Fruit fly (Drosophila melanogaster) whole organism, embryonic: ENCODE results near the gene CG5290.
A peak's percentile ranks its signal among the peaks of the same experiment; 100 is the strongest.

Source experiments
- ATbp ChIP-seq: fragments of 200-800 bp; sonication (Bioruptor generic); optimal IDR thresholded peaks from 2 replicates; lab custom pipeline; 2017; ENCODE audit warnings: missing biosample characterization, mild to moderate bottlenecking, missing genetic modification characterization, missing genetic modification reagents
- Adf1 ChIP-seq: fragments of 200-800 bp; sonication (Bioruptor generic); IDR thresholded peaks from 2 replicates; pipeline ENCODE4 v1.3.6; 2022; ENCODE audit warnings: missing biosample characterization, missing genetic modification characterization
- Bgb ChIP-seq: fragments of 200-800 bp; sonication (Bioruptor generic); IDR thresholded peaks from 2 replicates; pipeline ENCODE4 v1.3.6; 2022; ENCODE audit warnings: missing biosample characterization, missing genetic modification characterization; ENCODE audit not compliant: partially characterized antibody
- Blimp-1 ChIP-seq: fragments of 200-800 bp; sonication (Bioruptor generic); optimal IDR thresholded peaks from 3 replicates; lab custom pipeline; 2018; ENCODE audit warnings: missing biosample characterization, missing genetic modification characterization, mild to moderate bottlenecking, moderate library complexity, missing genetic modification reagents
- C15 ChIP-seq: fragments of 200-800 bp; sonication (Bioruptor generic); IDR thresholded peaks from 3 replicates; pipeline ENCODE4 v1.3.6; 2022; ENCODE audit warnings: missing biosample characterization, missing genetic modification characterization
- CG10147 ChIP-seq: fragments of 200-800 bp; sonication (Bioruptor generic); optimal IDR thresholded peaks from 2 replicates; lab custom pipeline; 2019; ENCODE audit warnings: missing biosample characterization, mild to moderate bottlenecking, missing genetic modification characterization, moderate library complexity
- CG10209 ChIP-seq: fragments of 200-800 bp; sonication (Bioruptor generic); optimal IDR thresholded peaks from 3 replicates; lab custom pipeline; 2017; ENCODE audit warnings: missing biosample characterization, mild to moderate bottlenecking, missing genetic modification characterization, missing genetic modification reagents
- CG10267 ChIP-seq: fragments of 200-800 bp; sonication (Bioruptor generic); optimal IDR thresholded peaks from 2 replicates; lab custom pipeline; 2018; ENCODE audit warnings: missing biosample characterization, mild to moderate bottlenecking, missing genetic modification characterization, moderate library complexity
- CG10366 ChIP-seq: fragments of 200-800 bp; sonication (Bioruptor generic); IDR thresholded peaks from 2 replicates; pipeline ENCODE4 v1.3.6; 2022; ENCODE audit warnings: missing biosample characterization, missing genetic modification characterization
- CG10462 ChIP-seq: fragments of 200-800 bp; sonication (Bioruptor generic); optimal IDR thresholded peaks from 2 replicates; lab custom pipeline; 2016; ENCODE audit warnings: missing biosample characterization, missing genetic modification characterization
- CG11398 ChIP-seq: fragments of 200-800 bp; sonication (Bioruptor generic); optimal IDR thresholded peaks from 2 replicates; lab custom pipeline; 2016; ENCODE audit warnings: missing biosample characterization, missing genetic modification characterization
- CG12219 ChIP-seq: fragments of 200-800 bp; sonication (Bioruptor generic); optimal IDR thresholded peaks from 3 replicates; lab custom pipeline; 2018; ENCODE audit warnings: missing biosample characterization, mild to moderate bottlenecking, missing genetic modification characterization
- CG13287 ChIP-seq: fragments of 200-800 bp; sonication (Bioruptor generic); IDR thresholded peaks from 2 replicates; pipeline ENCODE4 v1.3.6; 2022; ENCODE audit warnings: missing biosample characterization, missing genetic modification characterization; ENCODE audit not compliant: partially characterized antibody
- CG13424 ChIP-seq: fragments of 200-800 bp; sonication (Bioruptor generic); optimal IDR thresholded peaks from 2 replicates; lab custom pipeline; 2019; ENCODE audit warnings: missing biosample characterization, mild to moderate bottlenecking, missing genetic modification characterization, moderate library complexity
- CG18619 ChIP-seq: fragments of 200-800 bp; sonication (Bioruptor generic); optimal IDR thresholded peaks from 3 replicates; lab custom pipeline; 2017; ENCODE audit warnings: missing biosample characterization, mild to moderate bottlenecking, missing genetic modification characterization
- CG2120 ChIP-seq: fragments of 200-800 bp; sonication (Bioruptor generic); optimal IDR thresholded peaks from 3 replicates; lab custom pipeline; 2016; ENCODE audit warnings: missing biosample characterization, missing genetic modification characterization
- CG2875 ChIP-seq: fragments of 200-800 bp; sonication (Bioruptor generic); optimal IDR thresholded peaks from 2 replicates; lab custom pipeline; 2017; ENCODE audit warnings: missing biosample characterization, mild to moderate bottlenecking, missing genetic modification characterization, missing genetic modification reagents
- CG32767 ChIP-seq: fragments of 200-800 bp; sonication (Bioruptor generic); IDR thresholded peaks from 2 replicates; pipeline ENCODE4 v1.3.6; 2022; ENCODE audit warnings: missing biosample characterization, missing genetic modification characterization
- CG4404 ChIP-seq: fragments of 200-800 bp; sonication (Bioruptor generic); IDR thresholded peaks from 2 replicates; pipeline ENCODE4 v1.3.6; 2022; ENCODE audit warnings: missing biosample characterization, missing genetic modification characterization
- CG6272 ChIP-seq: fragments of 200-800 bp; sonication (Bioruptor generic); IDR thresholded peaks from 2 replicates; pipeline ENCODE4 v1.3.6; 2022; ENCODE audit warnings: missing biosample characterization, missing genetic modification characterization
- CG6854 ChIP-seq: fragments of 200-800 bp; sonication (Bioruptor generic); optimal IDR thresholded peaks from 3 replicates; lab custom pipeline; 2017; ENCODE audit warnings: missing biosample characterization, mild to moderate bottlenecking, missing genetic modification characterization
- CG8359 ChIP-seq: fragments of 200-800 bp; sonication (Bioruptor generic); optimal IDR thresholded peaks from 2 replicates; lab custom pipeline; 2017; ENCODE audit warnings: missing biosample characterization, mild to moderate bottlenecking, missing genetic modification characterization, borderline replicate concordance
- CG8388 ChIP-seq: fragments of 200-800 bp; sonication (Bioruptor generic); optimal IDR thresholded peaks from 2 replicates; lab custom pipeline; 2019; ENCODE audit warnings: missing biosample characterization, mild to moderate bottlenecking, missing genetic modification characterization, moderate library complexity
- CG8478 ChIP-seq: fragments of >200 bp; optimal IDR thresholded peaks from 2 replicates; lab custom pipeline; 2018
- CG8924 ChIP-seq: fragments of 200-800 bp; optimal IDR thresholded peaks from 3 replicates; lab custom pipeline; 2019; ENCODE audit warnings: missing biosample characterization, mild to moderate bottlenecking, missing genetic modification characterization, moderate library complexity
- CTCF ChIP-seq: fragments of 200-800 bp; sonication (Bioruptor generic); optimal IDR thresholded peaks from 2 replicates; lab custom pipeline; 2017; ENCODE audit warnings: missing biosample characterization, mild to moderate bottlenecking, missing genetic modification characterization, moderate library complexity
- Deaf1 ChIP-seq: fragments of 200-800 bp; optimal IDR thresholded peaks from 3 replicates; lab custom pipeline; 2019; ENCODE audit warnings: missing biosample characterization, mild to moderate bottlenecking, missing genetic modification characterization, moderate library complexity
- Mad ChIP-seq: fragments of 200-800 bp; sonication (Bioruptor generic); optimal IDR thresholded peaks from 2 replicates; lab custom pipeline; 2016; ENCODE audit warnings: missing biosample characterization, missing genetic modification characterization
- Meics ChIP-seq: fragments of 200-800 bp; sonication (Bioruptor generic); optimal IDR thresholded peaks from 2 replicates; lab custom pipeline; 2017; ENCODE audit warnings: missing biosample characterization, mild to moderate bottlenecking, missing genetic modification characterization
- Mes4 ChIP-seq: fragments of 200-800 bp; sonication (Bioruptor generic); optimal IDR thresholded peaks from 2 replicates; lab custom pipeline; 2016; ENCODE audit warnings: missing biosample characterization, missing genetic modification characterization
- Nf-YA ChIP-seq: fragments of 200-800 bp; sonication (Bioruptor generic); IDR thresholded peaks from 2 replicates; pipeline ENCODE4 v1.3.6; 2022; ENCODE audit warnings: missing biosample characterization, missing genetic modification characterization
- Oli ChIP-seq: fragments of 200-800 bp; sonication (Bioruptor generic); optimal IDR thresholded peaks from 2 replicates; lab custom pipeline; 2018; ENCODE audit warnings: missing biosample characterization, mild to moderate bottlenecking, missing genetic modification characterization, moderate library complexity
- Pdp1 ChIP-seq, 2 experiments: fragments of 200-800 bp; sonication (Bioruptor generic); optimal IDR thresholded peaks; 3 replicates each; lab custom pipeline; 2016; ENCODE audit warnings: missing biosample characterization in 2 of 2, missing genetic modification characterization in 2 of 2, mild to moderate bottlenecking in 1 of 2, moderate library complexity in 1 of 2
- Poxn ChIP-seq: fragments of 200-800 bp; sonication (Bioruptor generic); IDR thresholded peaks from 2 replicates; pipeline ENCODE4 v1.3.6; 2022; ENCODE audit warnings: missing biosample characterization, missing genetic modification characterization
- Ravus ChIP-seq: fragments of 200-800 bp; sonication (Bioruptor generic); IDR thresholded peaks from 2 replicates; pipeline ENCODE4 v1.3.6; 2022; ENCODE audit warnings: missing biosample characterization, missing genetic modification characterization
- Sry-δ ChIP-seq: fragments of 200-800 bp; sonication (Bioruptor generic); optimal IDR thresholded peaks from 2 replicates; lab custom pipeline; 2016; ENCODE audit warnings: missing biosample characterization, missing genetic modification characterization
- Xbp1 ChIP-seq: fragments of 200-800 bp; sonication (Bioruptor generic); optimal IDR thresholded peaks from 3 replicates; lab custom pipeline; 2016; ENCODE audit warnings: missing biosample characterization, mild to moderate bottlenecking, missing genetic modification characterization
- ab ChIP-seq: fragments of 200-800 bp; sonication (Bioruptor generic); optimal IDR thresholded peaks from 2 replicates; lab custom pipeline; 2016; ENCODE audit warnings: missing biosample characterization, missing genetic modification characterization
- chif ChIP-seq, 2 experiments: fragments of 200-800 bp; sonication (Bioruptor generic); optimal IDR thresholded peaks; 3 replicates each; lab custom pipeline; 2016; ENCODE audit warnings: missing biosample characterization in 2 of 2, missing genetic modification characterization in 2 of 2
- ems ChIP-seq: fragments of 200-800 bp; sonication (Bioruptor generic); optimal IDR thresholded peaks from 3 replicates; lab custom pipeline; 2016; ENCODE audit warnings: missing biosample characterization, missing genetic modification characterization
- gcm ChIP-seq: fragments of 200-800 bp; sonication (Bioruptor generic); optimal IDR thresholded peaks from 2 replicates; lab custom pipeline; 2019; ENCODE audit warnings: missing biosample characterization, mild to moderate bottlenecking, missing genetic modification characterization, moderate library complexity
- gsb ChIP-seq: fragments of 200-800 bp; sonication (Bioruptor generic); IDR thresholded peaks from 2 replicates; pipeline ENCODE4 v1.3.6; 2022; ENCODE audit warnings: missing biosample characterization, missing genetic modification characterization
- ham ChIP-seq: fragments of 200-800 bp; sonication (Bioruptor generic); IDR thresholded peaks from 2 replicates; pipeline ENCODE4 v1.3.6; 2022; ENCODE audit warnings: missing biosample characterization, missing genetic modification characterization
- lilli ChIP-seq: fragments of 200-800 bp; sonication (Bioruptor generic); optimal IDR thresholded peaks from 3 replicates; lab custom pipeline; 2016; ENCODE audit warnings: missing biosample characterization, missing genetic modification characterization
- mirr ChIP-seq: fragments of 200-800 bp; sonication (Bioruptor generic); optimal IDR thresholded peaks from 3 replicates; lab custom pipeline; 2018; ENCODE audit warnings: missing biosample characterization, mild to moderate bottlenecking, missing genetic modification characterization
- nom ChIP-seq: fragments of 200-800 bp; sonication (Bioruptor generic); optimal IDR thresholded peaks from 2 replicates; lab custom pipeline; 2017; ENCODE audit warnings: missing biosample characterization, missing genetic modification characterization, mild to moderate bottlenecking, moderate library complexity, missing genetic modification reagents
- oc ChIP-seq: fragments of 200-800 bp; sonication (Bioruptor generic); optimal IDR thresholded peaks from 2 replicates; lab custom pipeline; 2018; ENCODE audit warnings: missing biosample characterization, mild to moderate bottlenecking, missing genetic modification characterization, moderate library complexity
- ranshi ChIP-seq: fragments of 200-800 bp; sonication (Bioruptor generic); IDR thresholded peaks from 2 replicates; pipeline ENCODE4 v1.3.6; 2022; ENCODE audit warnings: missing biosample characterization, missing genetic modification characterization
- sim ChIP-seq: fragments of 200-800 bp; sonication (Bioruptor generic); IDR thresholded peaks from 2 replicates; pipeline ENCODE4 v1.3.6; 2022; ENCODE audit warnings: missing biosample characterization, missing genetic modification characterization
- sr ChIP-seq: fragments of 200-800 bp; sonication (Bioruptor generic); IDR thresholded peaks from 3 replicates; pipeline ENCODE4 v1.3.6; 2022; ENCODE audit warnings: missing biosample characterization, missing genetic modification characterization
- sug ChIP-seq: fragments of 200-800 bp; optimal IDR thresholded peaks from 2 replicates; lab custom pipeline; 2019; ENCODE audit warnings: missing biosample characterization, mild to moderate bottlenecking, missing genetic modification characterization, moderate library complexity
- zf30C ChIP-seq: fragments of 200-800 bp; sonication (Bioruptor generic); optimal IDR thresholded peaks from 3 replicates; lab custom pipeline; 2018; ENCODE audit warnings: missing biosample characterization, mild to moderate bottlenecking, missing genetic modification characterization
- zfh2 ChIP-seq: fragments of 200-800 bp; sonication (Bioruptor generic); optimal IDR thresholded peaks from 2 replicates; lab custom pipeline; 2016; ENCODE audit warnings: missing biosample characterization, missing genetic modification characterization

CG5290 gene

dm6 chr3L:17912448-17912847 lies at the start of gene CG5290 (continued):
- TF ChIP-seq Mad (GFP tag; lab: Kevin White, UChicago) (no peak), ATbp (GFP tag; lab: Kevin White, UChicago) (no peak), CTCF (GFP tag; lab: Kevin White, UChicago) (no peak), zfh2 (GFP tag; lab: Kevin White, UChicago) (peak; percentile 43), C15 (GFP tag; lab: Robert Waterston, UW) (no peak), CG10267 (tag; lab: Kevin White, UChicago) (peak; percentile 95), Ravus (GFP tag; lab: Robert Waterston, UW) (no peak), lilli (GFP tag; lab: Kevin White, UChicago) (peak; percentile 63), CG8924 (tag; lab: Kevin White, UChicago) (no peak), Pdp1 (GFP tag; optimal IDR thresholded peaks at IDR 0.05; lab: Kevin White, UChicago) (peak in 1 of 2 experiments; percentile 25), Bgb (GFP tag; lab: Robert Waterston, UW) (peak; percentile 48), oc (no peak), Poxn (GFP tag; lab: Robert Waterston, UW) (no peak), Meics (no peak), CG12219 (no peak), CG13424 (tag; lab: Kevin White, UChicago) (peak; percentile 20), Nf-YA (GFP tag; lab: Robert Waterston, UW) (no peak), zf30C (GFP tag; lab: Kevin White, UChicago) (no peak), CG10147 (no peak), CG10462 (no peak), CG4404 (GFP tag; lab: Robert Waterston, UW) (no peak), mirr (GFP tag; lab: Kevin White, UChicago) (no peak), ham (GFP tag; lab: Robert Waterston, UW) (no peak), Adf1 (no peak), CG8388 (no peak), CG6854 (GFP tag; lab: Kevin White, UChicago) (no peak), CG8359 (GFP tag; lab: Kevin White, UChicago) (no peak), Deaf1 (tag; lab: Kevin White, UChicago) (no peak), gcm (GFP tag; lab: Kevin White, UChicago) (no peak), CG10366 (GFP tag; lab: Robert Waterston, UW) (no peak), ems (GFP tag; lab: Kevin White, UChicago) (no peak), chif (GFP tag; optimal IDR thresholded peaks at IDR 0.05; lab: Kevin White, UChicago) (peak; percentile 10 to 23), CG13287 (GFP tag; lab: Robert Waterston, UW) (peak; percentile 80), nom (no peak), CG18619 (no peak), sug (tag; lab: Kevin White, UChicago) (peak; percentile 3), ranshi (GFP tag; lab: Robert Waterston, UW) (no peak), Xbp1 (GFP tag; lab: Kevin White, UChicago) (peak; percentile 22), CG10209 (no peak), ab (no peak), CG11398 (no peak), CG32767 (GFP tag; lab: Robert Waterston, UW) (no peak), CG6272 (GFP tag; lab: Robert Waterston, UW) (no peak), CG2120 (GFP tag; lab: Kevin White, UChicago) (peak; percentile 67), gsb (GFP tag; lab: Robert Waterston, UW) (no peak), Oli (tag; lab: Kevin White, UChicago) (no peak), Sry-δ (GFP tag; lab: Kevin White, UChicago) (peak; percentile 91), CG8478 (lab: Kevin White, UChicago) (no peak), Blimp-1 (GFP tag; lab: Kevin White, UChicago) (no peak), CG2875 (GFP tag; lab: Kevin White, UChicago) (no peak), sr (GFP tag; lab: Robert Waterston, UW) (no peak), Mes4 (GFP tag; lab: Kevin White, UChicago) (no peak), sim (GFP tag; lab: Robert Waterston, UW) (no peak)
